Fruit fly (Drosophila melanogaster): Measurements from ENCODE around the gene Eip93F.

Gene Eip93F

dm6 chr3R:21916987-21917386, 31.9 kb upstream of the Eip93F start:
- no peak for TF ChIP-seq pad (GFP tag; optimal IDR thresholded peaks at IDR 0.05)
- TF ChIP-seq cic (GFP tag; optimal IDR thresholded peaks at IDR 0.05), result no peak
- TF ChIP-seq Hr96 (GFP tag; optimal IDR thresholded peaks at IDR 0.05), result no peak
- no peak for TF ChIP-seq CG12768 (GFP tag; optimal IDR thresholded peaks at IDR 0.05)
- no peak for TF ChIP-seq toe (GFP tag; optimal IDR thresholded peaks at IDR 0.05)
- no peak for TF ChIP-seq CG14711 (tag; optimal IDR thresholded peaks at IDR 0.05)
- no peak for TF ChIP-seq Crg-1 (GFP tag; optimal IDR thresholded peaks at IDR 0.05)
- no peak for TF ChIP-seq CG1620 (GFP tag; optimal IDR thresholded peaks at IDR 0.05)
- no peak for TF ChIP-seq cnc (optimal IDR thresholded peaks at IDR 0.05)
- TF ChIP-seq kay (GFP tag; ENCODE audit: borderline replicate concordance), result no peak
- no peak for TF ChIP-seq ovo (GFP tag; optimal IDR thresholded peaks at IDR 0.05)
- no peak for TF ChIP-seq CG5204 (GFP tag; optimal IDR thresholded peaks at IDR 0.05)
- no peak for TF ChIP-seq CG33017 (tag; optimal IDR thresholded peaks at IDR 0.05)
- TF ChIP-seq CG7045 (GFP tag; optimal IDR thresholded peaks at IDR 0.05), result no peak
- no peak for TF ChIP-seq tj (GFP tag; optimal IDR thresholded peaks at IDR 0.05)
- TF ChIP-seq Clk (GFP tag; optimal IDR thresholded peaks at IDR 0.05), result no peak

DNA sequence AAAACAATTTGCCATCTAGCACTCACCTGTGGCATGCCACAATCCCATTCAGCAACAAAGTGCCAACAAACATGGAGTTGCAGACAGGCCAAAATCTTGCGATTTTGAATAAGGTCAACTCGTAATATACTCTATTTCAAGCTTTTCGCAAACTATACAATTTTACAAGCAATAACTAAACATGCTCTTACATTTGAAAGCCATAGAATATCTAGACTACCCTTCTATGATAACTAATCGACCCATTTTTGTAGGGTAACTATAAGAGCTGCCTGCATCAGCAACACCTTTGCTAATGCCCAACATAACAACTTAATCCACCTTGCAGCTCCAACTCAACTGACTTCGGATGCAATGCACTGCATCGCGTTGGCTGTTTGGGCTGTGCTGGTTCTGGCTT, 28.4 kb upstream of the Eip93F start:
- TF ChIP-seq tj (GFP tag; optimal IDR thresholded peaks at IDR 0.05) (no peak), pad (GFP tag; optimal IDR thresholded peaks at IDR 0.05) (no peak), CG1620 (GFP tag; optimal IDR thresholded peaks at IDR 0.05) (no peak), CG7045 (GFP tag; optimal IDR thresholded peaks at IDR 0.05) (no peak), Clk (GFP tag; optimal IDR thresholded peaks at IDR 0.05) (no peak), toe (GFP tag; optimal IDR thresholded peaks at IDR 0.05) (no peak), cnc (optimal IDR thresholded peaks at IDR 0.05) (no peak), CG14711 (tag; optimal IDR thresholded peaks at IDR 0.05) (no peak), Hr96 (GFP tag; optimal IDR thresholded peaks at IDR 0.05) (no peak), CG5204 (GFP tag; optimal IDR thresholded peaks at IDR 0.05) (no peak), CG33017 (tag; optimal IDR thresholded peaks at IDR 0.05) (no peak)

DNA sequence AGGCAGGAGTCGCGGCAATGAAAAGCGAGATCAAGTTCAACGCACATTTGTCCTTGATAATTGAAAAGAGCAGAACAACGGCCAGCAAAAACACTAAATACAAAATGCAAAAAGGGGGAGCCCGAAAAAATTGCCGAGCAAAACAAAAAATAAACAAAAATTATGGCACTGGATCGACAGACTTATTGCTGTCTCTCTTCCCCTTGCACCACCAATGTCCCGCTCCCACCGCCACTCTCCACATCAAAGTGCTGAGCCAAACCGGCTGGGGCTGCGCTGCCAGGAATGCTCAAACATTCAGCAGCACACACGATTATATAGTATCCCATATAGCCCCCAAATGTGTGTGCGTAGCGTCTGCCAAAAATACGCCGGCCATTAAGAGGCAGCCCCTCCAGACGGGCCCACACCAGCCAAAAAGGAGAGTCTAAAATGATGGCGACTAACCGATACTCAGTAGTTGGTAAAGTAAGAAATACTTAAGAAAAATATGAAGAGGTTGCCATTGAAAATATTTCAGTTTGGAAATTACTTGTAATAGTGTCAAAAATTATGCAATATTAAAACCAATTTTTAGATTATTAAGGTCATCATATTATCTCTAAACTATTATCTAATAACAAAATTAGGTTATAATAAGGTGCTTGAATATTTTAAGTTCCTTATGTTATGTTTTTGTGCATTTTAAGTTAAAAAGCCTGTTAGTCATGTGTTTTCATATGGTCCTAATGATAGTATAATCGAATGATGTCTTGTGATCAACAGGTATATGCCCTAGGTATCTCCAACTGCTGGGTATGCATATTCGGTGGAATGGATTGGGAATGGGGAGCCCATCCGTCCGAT, 27.3 kb upstream of the Eip93F start:
- TF ChIP-seq ovo (GFP tag; optimal IDR thresholded peaks at IDR 0.05) (no peak), toe (GFP tag; optimal IDR thresholded peaks at IDR 0.05) (no peak), CG1620 (GFP tag; optimal IDR thresholded peaks at IDR 0.05) (no peak), CG14711 (tag; optimal IDR thresholded peaks at IDR 0.05) (no peak), Mnt (GFP tag; optimal IDR thresholded peaks at IDR 0.05) (no peak), Hr96 (GFP tag; optimal IDR thresholded peaks at IDR 0.05) (no peak), CG7101 (tag; optimal IDR thresholded peaks at IDR 0.05) (no peak), Clk (GFP tag; optimal IDR thresholded peaks at IDR 0.05) (no peak), tj (GFP tag; optimal IDR thresholded peaks at IDR 0.05) (no peak), pad (GFP tag; optimal IDR thresholded peaks at IDR 0.05) (no peak)

DNA sequence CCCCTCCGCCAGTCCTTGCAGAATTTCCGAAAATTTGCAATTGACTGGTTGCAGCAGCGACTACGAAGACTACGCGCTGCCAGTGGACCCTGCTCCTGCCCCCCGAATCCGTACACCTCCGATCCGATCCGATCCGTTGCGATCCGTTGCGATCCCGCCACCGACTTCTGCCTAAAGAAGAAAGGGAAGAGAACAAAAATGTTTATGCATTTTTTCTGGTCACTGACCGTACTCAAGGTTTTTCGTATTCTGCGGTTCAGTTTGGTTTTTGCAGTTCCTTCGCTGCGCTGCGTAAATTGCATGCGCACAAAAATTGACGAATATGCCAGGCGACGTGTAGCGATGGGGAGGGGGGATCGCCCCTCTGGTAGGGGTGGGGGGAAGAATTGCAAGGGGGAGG, 26.7 kb upstream of the Eip93F start:
- TF ChIP-seq toe (GFP tag; optimal IDR thresholded peaks at IDR 0.05), result no peak

DNA sequence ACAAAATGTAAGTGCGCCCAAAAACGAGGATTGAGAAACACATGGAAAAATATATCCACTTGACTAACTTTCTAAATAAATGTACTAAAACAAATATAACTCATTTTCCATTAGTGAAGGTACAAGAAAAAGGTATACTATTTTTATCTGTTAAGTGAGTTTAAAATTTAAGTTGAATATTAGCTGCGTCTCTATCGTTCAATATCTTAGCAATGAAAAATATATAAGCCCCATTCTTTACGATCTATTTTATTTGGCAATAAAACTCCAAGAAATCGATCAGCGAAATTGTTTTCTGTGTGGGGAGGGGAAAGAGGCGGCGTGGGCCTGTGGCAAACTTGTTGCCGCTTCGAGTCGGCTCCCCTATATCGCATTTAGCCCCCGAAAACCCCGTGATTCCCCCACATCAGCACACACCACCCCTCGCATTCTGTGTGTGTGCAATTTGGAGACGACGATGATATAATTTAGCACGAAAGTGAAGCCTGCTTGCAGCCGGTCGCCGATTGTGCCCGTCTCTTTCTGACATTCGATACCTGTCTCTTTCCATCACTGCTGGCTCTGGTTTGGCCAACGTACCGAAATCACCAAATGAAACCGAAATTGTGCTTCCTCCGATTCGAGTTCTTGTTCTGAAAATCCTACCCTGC, 26.1 kb upstream of the Eip93F start:
- no peak for TF ChIP-seq cic (GFP tag; optimal IDR thresholded peaks at IDR 0.05)
- TF ChIP-seq kay (GFP tag; ENCODE audit: borderline replicate concordance), result no peak
- no peak for TF ChIP-seq Crg-1 (GFP tag; optimal IDR thresholded peaks at IDR 0.05)
- no peak for TF ChIP-seq bab1 (GFP tag; optimal IDR thresholded peaks at IDR 0.05)
- no peak for TF ChIP-seq Hr96 (GFP tag; optimal IDR thresholded peaks at IDR 0.05)
- no peak for TF ChIP-seq Mnt (GFP tag; optimal IDR thresholded peaks at IDR 0.05)
- no peak for TF ChIP-seq CG12768 (GFP tag; optimal IDR thresholded peaks at IDR 0.05)
- TF ChIP-seq CG33017 (tag; optimal IDR thresholded peaks at IDR 0.05), result no peak
- TF ChIP-seq cnc (optimal IDR thresholded peaks at IDR 0.05), result no peak
- TF ChIP-seq CG14711 (tag; optimal IDR thresholded peaks at IDR 0.05), result no peak
- TF ChIP-seq CG7045 (GFP tag; optimal IDR thresholded peaks at IDR 0.05), result no peak
- no peak for TF ChIP-seq CG7101 (tag; optimal IDR thresholded peaks at IDR 0.05)
- TF ChIP-seq CG1620 (GFP tag; optimal IDR thresholded peaks at IDR 0.05), result no peak
- TF ChIP-seq pad (GFP tag; optimal IDR thresholded peaks at IDR 0.05), result no peak

DNA sequence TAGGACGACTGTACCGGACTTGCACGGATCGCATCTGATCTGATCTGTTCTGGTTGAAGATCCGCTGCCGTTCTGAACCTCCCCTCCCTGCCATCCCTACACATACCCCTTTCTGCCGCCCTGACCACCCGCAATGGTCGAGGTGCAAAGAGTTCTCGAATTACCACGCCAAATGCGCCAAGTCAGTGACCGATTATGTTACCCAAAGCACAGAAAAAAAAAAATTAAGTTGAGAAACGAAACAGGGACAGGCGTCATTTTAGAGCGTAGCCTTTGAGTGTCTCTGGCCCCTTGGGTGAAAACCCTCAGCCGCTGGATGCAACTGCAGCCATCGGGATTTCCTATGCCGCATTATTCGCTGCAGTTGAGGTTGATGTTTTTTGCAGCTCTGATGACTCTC, 25.2 kb upstream of the Eip93F start:
- no peak for TF ChIP-seq CG33017 (tag; optimal IDR thresholded peaks at IDR 0.05)
- TF ChIP-seq Hr96 (GFP tag; optimal IDR thresholded peaks at IDR 0.05), result no peak
- TF ChIP-seq CG12768 (GFP tag; optimal IDR thresholded peaks at IDR 0.05), result no peak
- no peak for TF ChIP-seq CG5204 (GFP tag; optimal IDR thresholded peaks at IDR 0.05)
- TF ChIP-seq pad (GFP tag; optimal IDR thresholded peaks at IDR 0.05), result no peak
- no peak for TF ChIP-seq Crg-1 (GFP tag; optimal IDR thresholded peaks at IDR 0.05)
- TF ChIP-seq bab1 (GFP tag; optimal IDR thresholded peaks at IDR 0.05), result no peak
- TF ChIP-seq Clk (GFP tag; optimal IDR thresholded peaks at IDR 0.05), result no peak
- no peak for TF ChIP-seq CG1620 (GFP tag; optimal IDR thresholded peaks at IDR 0.05)
- no peak for TF ChIP-seq CG7045 (GFP tag; optimal IDR thresholded peaks at IDR 0.05)
- TF ChIP-seq Mnt (GFP tag; optimal IDR thresholded peaks at IDR 0.05), result no peak
- no peak for TF ChIP-seq CG14711 (tag; optimal IDR thresholded peaks at IDR 0.05)
- TF ChIP-seq CG7101 (tag; optimal IDR thresholded peaks at IDR 0.05), result no peak
- TF ChIP-seq toe (GFP tag; optimal IDR thresholded peaks at IDR 0.05), result no peak
- TF ChIP-seq cnc (optimal IDR thresholded peaks at IDR 0.05), result no peak
- no peak for TF ChIP-seq kay (GFP tag; ENCODE audit: borderline replicate concordance)
- no peak for TF ChIP-seq CG11617 (GFP tag; optimal IDR thresholded peaks at IDR 0.05)
- TF ChIP-seq tj (GFP tag; optimal IDR thresholded peaks at IDR 0.05), result no peak

Data from whole organism, adult.